ENCODE assay signal across 1 fruit fly cellular context in the genomic region with DNA sequence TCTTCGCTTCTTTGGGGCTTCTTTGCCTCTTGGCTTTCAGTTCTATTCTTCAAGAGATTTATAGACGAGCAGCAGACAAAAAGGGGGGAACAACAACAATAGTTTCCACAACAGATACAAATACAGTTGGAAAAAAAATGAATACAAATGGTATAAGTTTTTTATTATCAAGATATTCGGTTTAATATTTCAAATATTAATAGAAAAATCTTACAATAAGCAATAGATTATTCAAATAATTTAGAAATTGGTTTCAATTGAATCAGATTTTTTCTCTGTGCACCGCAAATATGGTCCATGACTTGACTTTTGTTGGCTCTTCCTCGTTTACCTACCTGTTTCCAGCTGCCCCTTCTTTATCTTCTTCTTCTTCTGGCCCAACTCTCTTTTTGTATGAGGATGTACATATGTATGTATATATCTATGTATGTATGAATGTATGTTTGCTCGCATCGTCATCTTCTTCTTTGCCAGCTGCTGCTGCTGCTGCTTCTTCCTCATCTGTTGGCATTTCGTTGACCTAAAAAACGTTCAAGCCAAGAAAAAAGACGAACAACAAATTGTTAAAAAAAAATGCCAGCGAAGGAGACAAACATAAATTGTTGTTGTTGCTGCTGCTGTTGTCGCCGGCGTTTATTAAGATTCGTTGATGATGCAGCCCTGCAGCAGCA.
A peak's percentile ranks its signal among the peaks of the same experiment; 100 is the strongest.
TF ChIP-seq lines count a peak whose summit lies in the region.

No protein-coding gene starts in this region.

TF ChIP-seq in whole organism, embryonic, 481 proteins besides CTCF, POLR2A, EP300 and RAD21 (continued from another document and continues in another):
- TF ChIP-seq CG6854 (GFP tag; optimal IDR thresholded peaks at IDR 0.05; lab: Kevin White, UChicago) (no peak), abd-A (tag; optimal IDR thresholded peaks at IDR 0.05; lab: Kevin White, UChicago) (no peak), CG30403 (GFP tag; optimal IDR thresholded peaks at IDR 0.05; lab: Kevin White, UChicago) (peak; percentile 72), CG11504 (tag; optimal IDR thresholded peaks at IDR 0.05; lab: Kevin White, UChicago) (peak; percentile 77), cwo (GFP tag; optimal IDR thresholded peaks at IDR 0.05; lab: Kevin White, UChicago) (peak; percentile 26), Hr51 (GFP tag; optimal IDR thresholded peaks at IDR 0.05; lab: Kevin White, UChicago) (peak in 1 of 2 experiments; percentile 67), CG9215 (GFP tag; IDR thresholded peaks at IDR 0.05; lab: Robert Waterston, UW) (peak; percentile 49), fu2 (GFP tag; optimal IDR thresholded peaks at IDR 0.05; lab: Kevin White, UChicago) (no peak), ftz-f1 (GFP tag; optimal IDR thresholded peaks at IDR 0.05; lab: Kevin White, UChicago) (no peak), Elba2 (GFP tag; optimal IDR thresholded peaks at IDR 0.05; lab: Kevin White, UChicago) (no peak), CG2875 (GFP tag; optimal IDR thresholded peaks at IDR 0.05; lab: Kevin White, UChicago) (peak; percentile 67), CG12219 (GFP tag; optimal IDR thresholded peaks at IDR 0.05; lab: Kevin White, UChicago) (peak; percentile 47), ken (GFP tag; IDR thresholded peaks at IDR 0.05; lab: Robert Waterston, UW) (no peak), CG15011 (GFP tag; optimal IDR thresholded peaks at IDR 0.05; lab: Kevin White, UChicago) (peak; percentile 24), CG31224 (GFP tag; IDR thresholded peaks at IDR 0.05; lab: Robert Waterston, UW) (peak; percentile 41; the same call in 1 of the 2 replicates), nmo (GFP tag; optimal IDR thresholded peaks at IDR 0.05; lab: Kevin White, UChicago) (peak; percentile 84), Hand (GFP tag; optimal IDR thresholded peaks at IDR 0.05; lab: Kevin White, UChicago) (peak; percentile 30), Blimp-1 (GFP tag; optimal IDR thresholded peaks at IDR 0.05; lab: Kevin White, UChicago) (peak; percentile 82), CG3065 (GFP tag; optimal IDR thresholded peaks at IDR 0.05; lab: Kevin White, UChicago) (peak; percentile 34), sisA (GFP tag; IDR thresholded peaks at IDR 0.05; lab: Robert Waterston, UW) (peak; percentile 75; the same call in 1 of the 2 replicates), pum (GFP tag; optimal IDR thresholded peaks at IDR 0.05; lab: Kevin White, UChicago) (no peak), B-H1 (GFP tag; IDR thresholded peaks at IDR 0.05; lab: Robert Waterston, UW) (peak; percentile 53), CG7839 (tag; optimal IDR thresholded peaks at IDR 0.05; lab: Kevin White, UChicago) (peak; percentile 82), CG15073 (GFP tag; optimal IDR thresholded peaks at IDR 0.05; lab: Kevin White, UChicago) (no peak), Ptx1 (GFP tag; IDR thresholded peaks at IDR 0.05; lab: Robert Waterston, UW) (peak; percentile 78), CG7556 (GFP tag; optimal IDR thresholded peaks at IDR 0.05; lab: Kevin White, UChicago) (peak; percentile 77), cad (GFP tag; optimal IDR thresholded peaks at IDR 0.05; lab: Kevin White, UChicago) (no peak), CG32532 (GFP tag; IDR thresholded peaks at IDR 0.05; lab: Robert Waterston, UW) (peak; percentile 53; the same call in 1 of the 2 replicates), CG6654 (GFP tag; optimal IDR thresholded peaks at IDR 0.05; lab: Kevin White, UChicago) (no peak), CG4707 (GFP tag; optimal IDR thresholded peaks at IDR 0.05; lab: Kevin White, UChicago) (peak; percentile 60), crc (GFP tag; optimal IDR thresholded peaks at IDR 0.05; lab: Kevin White, UChicago) (no peak), Six4 (GFP tag; optimal IDR thresholded peaks at IDR 0.05; lab: Kevin White, UChicago) (peak; percentile 63), Usf (GFP tag; optimal IDR thresholded peaks at IDR 0.05; lab: Kevin White, UChicago) (peak; percentile 46), CG7372 (GFP tag; IDR thresholded peaks at IDR 0.05; lab: Robert Waterston, UW) (peak; percentile 51; the same call in 1 of the 2 replicates), tgo (GFP tag; IDR thresholded peaks at IDR 0.05; lab: Robert Waterston, UW) (peak; percentile 75), HLHmδ (GFP tag; optimal IDR thresholded peaks at IDR 0.05; lab: Kevin White, UChicago) (no peak), H15 (GFP tag; IDR thresholded peaks at IDR 0.05; lab: Robert Waterston, UW) (0 out of 3 replicates have a peak, but pooled peaks have one; percentile 47), CG15601 (tag; optimal IDR thresholded peaks at IDR 0.05; lab: Kevin White, UChicago) (peak; percentile 87), gcm (GFP tag; optimal IDR thresholded peaks at IDR 0.05; lab: Kevin White, UChicago) (peak; percentile 87), Dip3 (GFP tag; optimal IDR thresholded peaks at IDR 0.05; lab: Kevin White, UChicago) (no peak), CG9817 (tag; optimal IDR thresholded peaks at IDR 0.05; lab: Kevin White, UChicago) (peak; percentile 51), CG1602 (GFP tag; optimal IDR thresholded peaks at IDR 0.05; lab: Kevin White, UChicago) (peak; percentile 70), bab2 (GFP tag; optimal IDR thresholded peaks at IDR 0.05; lab: Kevin White, UChicago) (peak; percentile 23), ro (GFP tag; IDR thresholded peaks at IDR 0.05; lab: Robert Waterston, UW) (peak; percentile 36; the same call in 1 of the 2 replicates), knrl (GFP tag; IDR thresholded peaks at IDR 0.05; lab: Robert Waterston, UW; ENCODE audit: partially characterized antibody) (no peak), oc (tag; optimal IDR thresholded peaks at IDR 0.05; lab: Kevin White, UChicago) (peak; percentile 84), HLH3B (GFP tag; IDR thresholded peaks at IDR 0.05; lab: Robert Waterston, UW) (peak; percentile 85), gro (GFP tag; optimal IDR thresholded peaks at IDR 0.05; lab: Kevin White, UChicago) (no peak), YL-1 (GFP tag; optimal IDR thresholded peaks at IDR 0.05; lab: Kevin White, UChicago) (peak; percentile 13), Hsf (GFP tag; optimal IDR thresholded peaks at IDR 0.05; lab: Kevin White, UChicago) (peak; percentile 37), CG3163 (GFP tag; optimal IDR thresholded peaks at IDR 0.05; lab: Kevin White, UChicago) (no peak), slou (GFP tag; optimal IDR thresholded peaks at IDR 0.05; lab: Kevin White, UChicago) (no peak), mirr (GFP tag; optimal IDR thresholded peaks at IDR 0.05; lab: Kevin White, UChicago) (no peak), Spps (tag; optimal IDR thresholded peaks at IDR 0.05; lab: Kevin White, UChicago) (peak; percentile 73), CG9609 (GFP tag; optimal IDR thresholded peaks at IDR 0.05; lab: Kevin White, UChicago) (peak; percentile 8), grau (tag; optimal IDR thresholded peaks at IDR 0.05; lab: Kevin White, UChicago) (peak; percentile 77), D (optimal IDR thresholded peaks at IDR 0.05; lab: Kevin White, UChicago) (no peak), D (GFP tag; optimal IDR thresholded peaks at IDR 0.05; lab: Kevin White, UChicago) (peak; percentile 81), CG3281 (GFP tag; optimal IDR thresholded peaks at IDR 0.05; lab: Kevin White, UChicago) (no peak), GATAe (GFP tag; conservative IDR thresholded peaks at IDR 0.05; lab: Robert Waterston, UW) (no peak), Ets65A (GFP tag; lab: Kevin White, UChicago) (no peak), CG2889 (GFP tag; IDR thresholded peaks at IDR 0.05; lab: Robert Waterston, UW) (peak; percentile 37; the same call in 1 of the 3 replicates), Xrp1 (GFP tag; IDR thresholded peaks at IDR 0.05; lab: Robert Waterston, UW) (peak; percentile 92), Med (GFP tag; lab: Kevin White, UChicago) (peak; percentile 42), sens (GFP tag; lab: Kevin White, UChicago) (peak; percentile 96), bigmax (GFP tag; optimal IDR thresholded peaks at IDR 0.05; lab: Kevin White, UChicago) (no peak), fd96Cb (tag; optimal IDR thresholded peaks at IDR 0.05; lab: Kevin White, UChicago) (peak; percentile 66), Nf-YB (GFP tag; optimal IDR thresholded peaks at IDR 0.05; lab: Kevin White, UChicago) (peak; percentile 56), Fer3 (tag; optimal IDR thresholded peaks at IDR 0.05; lab: Kevin White, UChicago) (peak; percentile 31), Gug (GFP tag; IDR thresholded peaks at IDR 0.05; lab: Robert Waterston, UW) (no peak), Poxn (GFP tag; IDR thresholded peaks at IDR 0.05; lab: Robert Waterston, UW) (no peak), CG11723 (GFP tag; optimal IDR thresholded peaks at IDR 0.05; lab: Kevin White, UChicago) (peak; percentile 53), Oaz (GFP tag; IDR thresholded peaks at IDR 0.05; lab: Robert Waterston, UW) (no peak), NC2β (GFP tag; optimal IDR thresholded peaks at IDR 0.05; lab: Kevin White, UChicago) (peak; percentile 6), CG6175 (GFP tag; IDR thresholded peaks at IDR 0.05; lab: Robert Waterston, UW) (no peak), CG12155 (GFP tag; optimal IDR thresholded peaks at IDR 0.05; lab: Kevin White, UChicago) (peak; percentile 50), nerfin-2 (GFP tag; IDR thresholded peaks at IDR 0.05; lab: Robert Waterston, UW; ENCODE audit: partially characterized antibody) (no peak), bowl (GFP tag; IDR thresholded peaks at IDR 0.05; lab: Robert Waterston, UW) (no peak), Bgb (GFP tag; IDR thresholded peaks at IDR 0.05; lab: Robert Waterston, UW; ENCODE audit: partially characterized antibody) (no peak), nau (GFP tag; optimal IDR thresholded peaks at IDR 0.05; lab: Kevin White, UChicago) (peak; percentile 58), TFAM (GFP tag; optimal IDR thresholded peaks at IDR 0.05; lab: Kevin White, UChicago) (no peak), br (optimal IDR thresholded peaks at IDR 0.05; lab: Kevin White, UChicago) (no peak), ind (GFP tag; optimal IDR thresholded peaks at IDR 0.05; lab: Kevin White, UChicago) (peak; percentile 32), eve (GFP tag; optimal IDR thresholded peaks at IDR 0.05; lab: Kevin White, UChicago) (peak in 1 of 2 experiments; percentile 78), Hey (tag; optimal IDR thresholded peaks at IDR 0.05; lab: Kevin White, UChicago) (no peak), CG12104 (GFP tag; optimal IDR thresholded peaks at IDR 0.05; lab: Kevin White, UChicago) (peak; percentile 60), CG2712 (tag; optimal IDR thresholded peaks at IDR 0.05; lab: Kevin White, UChicago) (peak; percentile 91), crol (GFP tag; IDR thresholded peaks at IDR 0.05; lab: Robert Waterston, UW) (peak; percentile 50; the same call in 1 of the 2 replicates), CG9437 (GFP tag; optimal IDR thresholded peaks at IDR 0.05; lab: Kevin White, UChicago) (peak; percentile 53), CG30020 (tag; optimal IDR thresholded peaks at IDR 0.05; lab: Kevin White, UChicago) (peak; percentile 42), sug (tag; optimal IDR thresholded peaks at IDR 0.05; lab: Kevin White, UChicago) (no peak), pita (GFP tag; optimal IDR thresholded peaks at IDR 0.05; lab: Kevin White, UChicago) (no peak), CG10366 (GFP tag; IDR thresholded peaks at IDR 0.05; lab: Robert Waterston, UW) (peak; percentile 51), MBD-R2 (GFP tag; IDR thresholded peaks at IDR 0.05; lab: Robert Waterston, UW) (0 out of 2 replicates have a peak, but pooled peaks have one; percentile 7), CG10654 (GFP tag; optimal IDR thresholded peaks at IDR 0.05; lab: Kevin White, UChicago) (peak; percentile 16), Nf-YA (GFP tag; IDR thresholded peaks at IDR 0.05; lab: Robert Waterston, UW) (peak; percentile 34; the same call in 1 of the 2 replicates), CG12769 (tag; optimal IDR thresholded peaks at IDR 0.05; lab: Kevin White, UChicago) (no peak), CG8359 (GFP tag; optimal IDR thresholded peaks at IDR 0.05; lab: Kevin White, UChicago; ENCODE audit: borderline replicate concordance) (peak; percentile 43), CG8478 (optimal IDR thresholded peaks at IDR 0.05; lab: Kevin White, UChicago) (no peak), ewg (GFP tag; optimal IDR thresholded peaks at IDR 0.05; lab: Kevin White, UChicago) (peak; percentile 67), CG6791 (GFP tag; IDR thresholded peaks at IDR 0.05; lab: Robert Waterston, UW; ENCODE audit: partially characterized antibody) (no peak), D19B (GFP tag; optimal IDR thresholded peaks at IDR 0.05; lab: Kevin White, UChicago) (no peak), her (GFP tag; optimal IDR thresholded peaks at IDR 0.05; lab: Kevin White, UChicago) (no peak), sens-2 (GFP tag; IDR thresholded peaks at IDR 0.05; lab: Robert Waterston, UW) (no peak), danr (GFP tag; IDR thresholded peaks at IDR 0.05; lab: Robert Waterston, UW) (peak; percentile 53), CG17328 (GFP tag; IDR thresholded peaks at IDR 0.05; lab: Robert Waterston, UW) (peak; percentile 87), zen2 (GFP tag; IDR thresholded peaks at IDR 0.05; lab: Robert Waterston, UW; ENCODE audit: partially characterized antibody) (no peak), CG6689 (GFP tag; IDR thresholded peaks at IDR 0.05; lab: Robert Waterston, UW) (peak; percentile 79), CG14860 (GFP tag; IDR thresholded peaks at IDR 0.05; lab: Robert Waterston, UW; ENCODE audit: partially characterized antibody) (no peak), CG12744 (GFP tag; optimal IDR thresholded peaks at IDR 0.05; lab: Kevin White, UChicago) (no peak), CG10979 (tag; optimal IDR thresholded peaks at IDR 0.05; lab: Kevin White, UChicago) (peak; percentile 88), Hr3 (GFP tag; optimal IDR thresholded peaks at IDR 0.05; lab: Kevin White, UChicago) (peak; percentile 82), Bteb2 (GFP tag; optimal IDR thresholded peaks at IDR 0.05; lab: Kevin White, UChicago) (no peak), MTF-1 (GFP tag; optimal IDR thresholded peaks at IDR 0.05; lab: Kevin White, UChicago; ENCODE audit: borderline replicate concordance) (peak; percentile 31), CG10267 (tag; optimal IDR thresholded peaks at IDR 0.05; lab: Kevin White, UChicago) (peak; percentile 75), Hr78 (GFP tag; optimal IDR thresholded peaks at IDR 0.05; lab: Kevin White, UChicago) (peak in 1 of 2 experiments; percentile 49), CG15479 (GFP tag; optimal IDR thresholded peaks at IDR 0.05; lab: Kevin White, UChicago) (no peak), CG18262 (tag; optimal IDR thresholded peaks at IDR 0.05; lab: Kevin White, UChicago) (peak; percentile 89), CG14667 (GFP tag; IDR thresholded peaks at IDR 0.05; lab: Robert Waterston, UW) (peak; percentile 68), CG10209 (GFP tag; optimal IDR thresholded peaks at IDR 0.05; lab: Kevin White, UChicago) (peak; percentile 59), Kr (GFP tag; optimal IDR thresholded peaks at IDR 0.05; lab: Kevin White, UChicago) (peak; percentile 65), toy (GFP tag; IDR thresholded peaks at IDR 0.05; lab: Robert Waterston, UW) (no peak), Aef1 (GFP tag; IDR thresholded peaks at IDR 0.05; lab: Robert Waterston, UW) (no peak), ems (GFP tag; optimal IDR thresholded peaks at IDR 0.05; lab: Kevin White, UChicago) (no peak)
